Fruit fly (Drosophila melanogaster) whole organism, prepupa: ENCODE data around the gene CG13992.

Experiments
- Blimp-1 ChIP-seq: fragments of 200-800 bp; sonication (Bioruptor generic); optimal IDR thresholded peaks from 3 replicates; lab custom pipeline; 2017; ENCODE audit warnings: missing biosample characterization, missing genetic modification characterization, mild to moderate bottlenecking, moderate library complexity, missing genetic modification reagents
- CG10631 ChIP-seq: fragments of 200-800 bp; sonication (Bioruptor generic); optimal IDR thresholded peaks from 2 replicates; lab custom pipeline; 2016; ENCODE audit warnings: missing biosample characterization, missing genetic modification characterization
- CG11294 ChIP-seq: fragments of 200-800 bp; sonication (Bioruptor generic); IDR thresholded peaks from 2 replicates; pipeline ENCODE4 v1.3.6; 2022; ENCODE audit warnings: missing biosample characterization, missing genetic modification characterization
- CG11762 ChIP-seq: fragments of 200-800 bp; sonication (Bioruptor generic); optimal IDR thresholded peaks from 3 replicates; lab custom pipeline; 2016; ENCODE audit warnings: missing biosample characterization, missing genetic modification characterization; ENCODE audit not compliant: insufficient read depth
- CG15336 ChIP-seq: fragments of 200-800 bp; sonication (Bioruptor generic); IDR thresholded peaks from 2 replicates; pipeline ENCODE4 v1.3.6; 2022; ENCODE audit warnings: missing biosample characterization, missing genetic modification characterization
- CG16779 ChIP-seq: fragments of 200-800 bp; sonication (Bioruptor generic); optimal IDR thresholded peaks from 3 replicates; lab custom pipeline; 2017; ENCODE audit warnings: missing biosample characterization, mild to moderate bottlenecking, missing genetic modification characterization
- CG3032 ChIP-seq: fragments of 200-800 bp; optimal IDR thresholded peaks from 2 replicates; lab custom pipeline; 2019; ENCODE audit warnings: missing biosample characterization, mild to moderate bottlenecking, missing genetic modification characterization, moderate library complexity
- CG32006 ChIP-seq: fragments of 200-800 bp; sonication (Bioruptor generic); optimal IDR thresholded peaks from 3 replicates; lab custom pipeline; 2017; ENCODE audit warnings: missing biosample characterization, mild to moderate bottlenecking, missing genetic modification characterization
- CG3919 ChIP-seq: fragments of 200-800 bp; sonication (Bioruptor generic); optimal IDR thresholded peaks from 3 replicates; lab custom pipeline; 2016; ENCODE audit warnings: missing biosample characterization, missing genetic modification characterization
- CG4318 ChIP-seq: fragments of 200-800 bp; sonication (Bioruptor generic); optimal IDR thresholded peaks from 3 replicates; lab custom pipeline; 2017; ENCODE audit warnings: missing biosample characterization, mild to moderate bottlenecking, missing genetic modification characterization
- CG6854 ChIP-seq: fragments of 200-800 bp; sonication (Bioruptor generic); optimal IDR thresholded peaks from 2 replicates; lab custom pipeline; 2017; ENCODE audit warnings: missing biosample characterization, mild to moderate bottlenecking, missing genetic modification characterization
- CG8319 ChIP-seq: fragments of 200-800 bp; sonication (Bioruptor generic); optimal IDR thresholded peaks from 3 replicates; lab custom pipeline; 2016; ENCODE audit warnings: missing biosample characterization, missing genetic modification characterization
- CG8632 ChIP-seq: fragments of 200-800 bp; sonication (Bioruptor generic); optimal IDR thresholded peaks from 3 replicates; lab custom pipeline; 2016; ENCODE audit warnings: missing biosample characterization, missing genetic modification characterization
- Eip75B ChIP-seq: fragments of 200-800 bp; sonication (Bioruptor generic); optimal IDR thresholded peaks from 3 replicates; lab custom pipeline; 2016; ENCODE audit warnings: missing biosample characterization, missing genetic modification characterization
- Eip78C ChIP-seq: fragments of 200-800 bp; sonication (Bioruptor generic); peaks from one replicate; lab custom pipeline; 2016; ENCODE audit warnings: missing biosample characterization, missing genetic modification characterization
- Lpt ChIP-seq: fragments of 200-800 bp; sonication (Bioruptor generic); optimal IDR thresholded peaks from 3 replicates; lab custom pipeline; 2016; ENCODE audit warnings: missing biosample characterization, missing genetic modification characterization
- OdsH ChIP-seq: fragments of 200-800 bp; sonication (Bioruptor generic); optimal IDR thresholded peaks from 3 replicates; lab custom pipeline; 2016; ENCODE audit warnings: missing biosample characterization, missing genetic modification characterization
- Smox ChIP-seq: fragments of 200-800 bp; sonication (Bioruptor generic); optimal IDR thresholded peaks from 3 replicates; lab custom pipeline; 2016; ENCODE audit warnings: missing biosample characterization, missing genetic modification characterization
- Sox14 ChIP-seq: fragments of 200-800 bp; sonication (Bioruptor generic); optimal IDR thresholded peaks from 3 replicates; lab custom pipeline; 2016; ENCODE audit warnings: missing biosample characterization, missing genetic modification characterization
- acj6 ChIP-seq: fragments of 200-800 bp; sonication (Bioruptor generic); optimal IDR thresholded peaks from 3 replicates; lab custom pipeline; 2016; ENCODE audit warnings: missing biosample characterization, missing genetic modification characterization
- cyc ChIP-seq: fragments of 200-800 bp; sonication (Bioruptor generic); optimal IDR thresholded peaks from 3 replicates; lab custom pipeline; 2016; ENCODE audit warnings: missing biosample characterization, missing genetic modification characterization
- dac ChIP-seq: fragments of 200-800 bp; sonication (Bioruptor generic); optimal IDR thresholded peaks from 2 replicates; lab custom pipeline; 2017; ENCODE audit warnings: missing biosample characterization, mild to moderate bottlenecking, missing genetic modification characterization
- dsx ChIP-seq: fragments of 200-800 bp; optimal IDR thresholded peaks from 3 replicates; lab custom pipeline; 2019; ENCODE audit warnings: missing biosample characterization, mild to moderate bottlenecking, missing genetic modification characterization, moderate library complexity; ENCODE audit not compliant: poor library complexity, severe bottlenecking
- eg ChIP-seq: fragments of 200-800 bp; sonication (Bioruptor generic); IDR thresholded peaks from 3 replicates; pipeline ENCODE4 v1.3.6; 2022; ENCODE audit warnings: missing biosample characterization, missing genetic modification characterization
- fd85E ChIP-seq: fragments of 200-800 bp; sonication (Bioruptor generic); optimal IDR thresholded peaks from 3 replicates; lab custom pipeline; 2016; ENCODE audit warnings: missing biosample characterization, missing genetic modification characterization
- lz ChIP-seq: fragments of 200-800 bp; sonication (Bioruptor generic); optimal IDR thresholded peaks from 3 replicates; lab custom pipeline; 2016; ENCODE audit warnings: missing biosample characterization, missing genetic modification characterization
- pdm3 ChIP-seq: fragments of 200-800 bp; sonication (Bioruptor generic); optimal IDR thresholded peaks from 3 replicates; lab custom pipeline; 2016; ENCODE audit warnings: missing biosample characterization, missing genetic modification characterization
- salr ChIP-seq, 2 experiments: fragments of 200-800 bp; sonication (Bioruptor generic); optimal IDR thresholded peaks; 3 replicates each; lab custom pipeline; 2016 to 2018; ENCODE audit warnings: missing biosample characterization in 2 of 2, missing genetic modification characterization in 2 of 2, mild to moderate bottlenecking in 1 of 2
- ss ChIP-seq, 2 experiments: fragments of 200-800 bp; sonication (Bioruptor generic); optimal IDR thresholded peaks; 2 replicates in 1 of 2; 3 replicates in 1 of 2; lab custom pipeline; 2017 to 2018; ENCODE audit warnings: mild to moderate bottlenecking in 2 of 2, missing biosample characterization in 2 of 2, missing genetic modification characterization in 2 of 2, moderate library complexity in 1 of 2
- svp ChIP-seq: fragments of 200-800 bp; sonication (Bioruptor generic); peaks from one replicate; lab custom pipeline; 2016; ENCODE audit warnings: missing biosample characterization, missing genetic modification characterization
- vri ChIP-seq: fragments of 200-800 bp; sonication (Bioruptor generic); optimal IDR thresholded peaks from 3 replicates; lab custom pipeline; 2016; ENCODE audit warnings: missing biosample characterization, mild to moderate bottlenecking, missing genetic modification characterization

Gene CG13992

dm6 chr2L:5961169-5961918 is 6.2 kb downstream of the CG13992 start:
- TF ChIP-seq pdm3 (no peak), ss (GFP tag; optimal IDR thresholded peaks at IDR 0.05; lab: Kevin White, UChicago) (peak in 1 of 2 experiments; percentile 98)
- TF ChIP-seq, all 60 proteins: peak for 1

- TF ChIP-seq vri (GFP tag; lab: Kevin White, UChicago) (no peak), CG16779 (tag; lab: Kevin White, UChicago) (no peak), CG11294 (GFP tag; lab: Robert Waterston, UW) (no peak), Eip75B (GFP tag; lab: Kevin White, UChicago) (no peak), lz (GFP tag; lab: Kevin White, UChicago) (no peak), eg (GFP tag; lab: Robert Waterston, UW) (no peak), Lpt (GFP tag; lab: Kevin White, UChicago) (no peak), cyc (no peak), CG10631 (GFP tag; lab: Kevin White, UChicago) (no peak), CG3032 (tag; lab: Kevin White, UChicago) (no peak), CG3919 (GFP tag; lab: Kevin White, UChicago) (no peak), CG8319 (GFP tag; lab: Kevin White, UChicago) (no peak), Sox14 (GFP tag; lab: Kevin White, UChicago) (no peak), CG6854 (no peak), CG15336 (no peak), svp (GFP tag; lab: Kevin White, UChicago) (no peak)
Measured at dm6 chr2L:5959863-5960658, 7.5 kb downstream of the CG13992 start, which contains the start of gene Vm26Aa. TSS of gene Vm26Aa (minus strand) at chr2L:5960340.

DNA sequence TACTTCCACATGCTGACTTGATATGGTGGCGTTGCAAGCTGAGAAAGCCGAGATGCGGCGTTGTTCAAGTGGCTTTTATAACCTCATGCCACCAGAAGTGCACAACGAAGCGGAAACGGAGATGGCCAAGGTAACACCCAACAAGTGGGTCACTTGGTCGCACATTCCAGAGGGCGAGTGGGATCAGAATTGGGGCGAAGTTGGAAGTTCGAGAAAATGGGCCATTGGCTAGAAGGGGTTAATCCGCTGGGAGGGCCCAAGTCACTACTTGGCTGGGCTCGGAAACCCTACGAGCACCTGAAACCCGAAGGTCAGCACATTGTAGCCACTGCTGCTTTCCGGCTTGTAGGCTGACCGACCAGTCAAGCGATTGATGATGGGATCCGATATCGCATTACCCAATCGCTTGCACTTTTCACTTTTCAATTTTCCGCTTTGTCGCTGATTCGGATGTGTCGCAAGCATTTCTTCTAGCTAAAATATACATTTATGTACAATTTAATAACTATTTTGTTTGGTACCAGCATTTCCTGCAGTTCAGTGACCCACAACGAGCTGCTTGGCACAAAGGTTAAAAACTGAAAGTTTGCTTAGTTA is 8.9 kb downstream of the CG13992 start, which contains the start of gene Vm26Ac:
Vm26Ac (minus strand) TSS at position 51 of the 597 bp plus-strand sequence.
- TF ChIP-seq OdsH (GFP tag; lab: Kevin White, UChicago) (no peak), CG3919 (GFP tag; lab: Kevin White, UChicago) (no peak)
- TF ChIP-seq, all 60 proteins: peak for 0

DNA sequence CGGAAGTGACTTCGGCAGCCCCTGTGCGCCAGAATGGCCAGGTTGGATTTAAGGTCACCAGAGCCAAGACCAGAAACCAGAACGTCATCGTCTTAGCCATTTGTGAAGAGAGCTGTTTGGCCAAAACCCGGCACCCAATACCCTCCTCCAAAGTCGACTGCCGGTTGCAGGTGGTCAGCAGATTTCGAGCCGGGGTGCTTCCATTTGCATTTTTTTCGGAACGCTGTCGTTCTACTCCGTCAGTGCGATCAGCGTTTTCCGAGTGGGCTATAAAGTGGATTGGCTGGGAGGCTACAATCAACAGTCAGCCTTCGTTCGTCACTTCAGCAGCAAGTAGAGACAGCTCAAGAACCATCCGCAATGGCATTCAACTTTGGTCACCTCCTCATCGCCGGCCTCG is 10.8 kb downstream of the CG13992 start, which contains the start of the genes CG13998 and Vm26Ab:
CG13998 (minus strand) TSS at position 114 of the 400 bp plus-strand sequence.
Vm26Ab (plus strand) TSS at position 299 of the 400 bp plus-strand sequence.
- TF ChIP-seq dac (GFP tag; lab: Kevin White, UChicago) (no peak), Smox (no peak), Lpt (GFP tag; lab: Kevin White, UChicago) (no peak), acj6 (GFP tag; lab: Kevin White, UChicago) (no peak), vri (GFP tag; lab: Kevin White, UChicago) (no peak), CG10631 (GFP tag; lab: Kevin White, UChicago) (no peak), svp (GFP tag; lab: Kevin White, UChicago) (no peak), eg (GFP tag; lab: Robert Waterston, UW) (no peak), CG11762 (GFP tag; lab: Kevin White, UChicago) (no peak), CG6854 (no peak), Eip78C (GFP tag; lab: Kevin White, UChicago) (no peak), CG8632 (no peak), fd85E (GFP tag; lab: Kevin White, UChicago) (no peak), Blimp-1 (GFP tag; lab: Kevin White, UChicago) (no peak), dsx (GFP tag; lab: Kevin White, UChicago) (no peak), Eip75B (GFP tag; lab: Kevin White, UChicago) (no peak), CG32006 (GFP tag; lab: Kevin White, UChicago) (no peak), CG4318 (GFP tag; lab: Kevin White, UChicago) (no peak), ss (GFP tag; optimal IDR thresholded peaks at IDR 0.05; lab: Kevin White, UChicago) (no peak), salr (GFP tag; optimal IDR thresholded peaks at IDR 0.05; lab: Kevin White, UChicago) (no peak)
